Worm (Caenorhabditis elegans) whole organism, young adult: ENCODE results near the gene clec-227.

Experiments used
- C17E4.6 ChIP-seq: fragments of 200-800 bp; sonication (Bioruptor generic); IDR thresholded peaks from 2 replicates; pipeline ENCODE4 v1.3.6; 2022; ENCODE audit warnings: missing genetic modification reagents, missing genetic modification characterization, missing compliant biosample characterization
- F39B2.1 ChIP-seq: fragments of 200-800 bp; sonication (Bioruptor generic); IDR thresholded peaks from 2 replicates; pipeline ENCODE4 v1.3.6; 2022; ENCODE audit warnings: missing genetic modification reagents, missing genetic modification characterization, missing compliant biosample characterization
- F49E8.2 ChIP-seq: sonication (generic microtip); optimal IDR thresholded peaks from 3 replicates; lab custom pipeline; 2017; ENCODE audit warnings: missing genetic modification characterization, mild to moderate bottlenecking, missing compliant biosample characterization, antibody characterized with exemption, moderate library complexity; ENCODE audit not compliant: insufficient read depth
- Y53F4B.3 ChIP-seq: fragments of 200-800 bp; sonication (Bioruptor generic); IDR thresholded peaks from 2 replicates; pipeline ENCODE4 v1.3.6; 2022; ENCODE audit warnings: missing genetic modification reagents, missing genetic modification characterization, missing compliant biosample characterization
- Y79H2A.3 ChIP-seq: fragments of 200-800 bp; sonication (Bioruptor generic); conservative IDR thresholded peaks from 2 replicates; pipeline ENCODE4 v1.3.6; 2022; ENCODE audit warnings: missing genetic modification reagents, missing genetic modification characterization, missing compliant biosample characterization
- Y95B8A.8 ChIP-seq: fragments of 200-800 bp; sonication (Bioruptor generic); IDR thresholded peaks from 2 replicates; pipeline ENCODE4 v1.3.6; 2022; ENCODE audit warnings: missing genetic modification reagents, missing genetic modification characterization, missing compliant biosample characterization
- ZK185.1 ChIP-seq: sonication (generic microtip); optimal IDR thresholded peaks from 2 replicates; lab custom pipeline; 2016; ENCODE audit warnings: mild to moderate bottlenecking, missing genetic modification characterization, missing compliant biosample characterization; ENCODE audit not compliant: poor library complexity, severe bottlenecking
- aptf-3 ChIP-seq: fragments of 200-800 bp; sonication (Bioruptor generic); IDR thresholded peaks from 2 replicates; pipeline ENCODE4 v1.3.6; 2022; ENCODE audit warnings: missing genetic modification characterization, missing compliant biosample characterization
- attf-3 ChIP-seq: fragments of 200-800 bp; sonication (Bioruptor generic); conservative IDR thresholded peaks from 2 replicates; pipeline ENCODE4 v1.3.6; 2022; ENCODE audit warnings: missing genetic modification reagents, missing genetic modification characterization, missing compliant biosample characterization
- attf-6 ChIP-seq: fragments of 200-800 bp; sonication (Bioruptor generic); IDR thresholded peaks from 2 replicates; pipeline ENCODE4 v1.3.6; 2022; ENCODE audit warnings: missing genetic modification reagents, missing genetic modification characterization, missing compliant biosample characterization
- ceh-100 ChIP-seq: fragments of 200-800 bp; sonication (Bioruptor generic); IDR thresholded peaks from 2 replicates; pipeline ENCODE4 v1.3.6; 2022; ENCODE audit warnings: missing genetic modification reagents, missing genetic modification characterization, missing compliant biosample characterization
- dox-1 ChIP-seq: fragments of 200-800 bp; sonication (Bioruptor generic); IDR thresholded peaks from 2 replicates; pipeline ENCODE4 v1.3.6; 2022; ENCODE audit warnings: missing genetic modification reagents, missing genetic modification characterization, missing compliant biosample characterization
- dpff-1 ChIP-seq: sonication (generic microtip); optimal IDR thresholded peaks from 2 replicates; lab custom pipeline; 2017; ENCODE audit warnings: mild to moderate bottlenecking, missing genetic modification characterization, missing compliant biosample characterization
- egl-44 ChIP-seq: fragments of 200-800 bp; sonication (Bioruptor generic); IDR thresholded peaks from 2 replicates; pipeline ENCODE4 v1.3.6; 2022; ENCODE audit warnings: missing genetic modification reagents, missing genetic modification characterization, missing compliant biosample characterization
- egrh-3 ChIP-seq: fragments of 200-800 bp; sonication (Bioruptor generic); IDR thresholded peaks from 2 replicates; pipeline ENCODE4 v1.3.6; 2022; ENCODE audit warnings: missing genetic modification reagents, missing genetic modification characterization, missing compliant biosample characterization
- him-1 ChIP-seq: sonication (generic microtip); optimal IDR thresholded peaks from 2 replicates; lab custom pipeline; 2016; ENCODE audit warnings: missing genotype, missing genetic modification reagents, missing genetic modification characterization, missing compliant biosample characterization
- hrde-1 ChIP-seq: sonication (generic microtip); optimal IDR thresholded peaks from 2 replicates; lab custom pipeline; 2016; ENCODE audit warnings: missing genetic modification characterization, mild to moderate bottlenecking, missing compliant biosample characterization, moderate library complexity, missing genotype, missing genetic modification reagents, borderline replicate concordance
- hsf-1 ChIP-seq: fragments of 200-800 bp; sonication (Bioruptor generic); IDR thresholded peaks from 2 replicates; pipeline ENCODE4 v1.3.6; 2022; ENCODE audit warnings: missing genetic modification reagents, missing genetic modification characterization, missing compliant biosample characterization
- lag-1 ChIP-seq: fragments of 200-800 bp; sonication (Bioruptor generic); IDR thresholded peaks from 2 replicates; pipeline ENCODE4 v1.3.6; 2022; ENCODE audit warnings: missing genetic modification reagents, missing genetic modification characterization, missing compliant biosample characterization
- let-526 ChIP-seq: fragments of 200-800 bp; sonication (Bioruptor generic); IDR thresholded peaks from 2 replicates; pipeline ENCODE4 v1.3.6; 2022; ENCODE audit warnings: missing genetic modification reagents, missing genetic modification characterization, missing compliant biosample characterization
- lir-1 ChIP-seq: fragments of 200-800 bp; sonication (Bioruptor generic); conservative IDR thresholded peaks from 2 replicates; pipeline ENCODE4 v1.3.6; 2022; ENCODE audit warnings: missing genetic modification reagents, missing genetic modification characterization, missing compliant biosample characterization
- madf-10 ChIP-seq: sonication (generic microtip); optimal IDR thresholded peaks from 2 replicates; lab custom pipeline; 2016; ENCODE audit warnings: mild to moderate bottlenecking, missing genetic modification characterization, missing compliant biosample characterization
- madf-6 ChIP-seq: fragments of 200-800 bp; sonication (Bioruptor generic); IDR thresholded peaks from 2 replicates; pipeline ENCODE4 v1.3.6; 2022; ENCODE audit warnings: missing genetic modification reagents, missing genetic modification characterization, missing compliant biosample characterization
- madf-8 ChIP-seq: fragments of 200-800 bp; sonication (Bioruptor generic); conservative IDR thresholded peaks from 2 replicates; pipeline ENCODE4 v1.3.6; 2022; ENCODE audit warnings: missing genetic modification reagents, missing genetic modification characterization, missing compliant biosample characterization
- mcd-1 ChIP-seq: fragments of 200-800 bp; sonication (Bioruptor generic); IDR thresholded peaks from 2 replicates; pipeline ENCODE4 v1.3.6; 2022; ENCODE audit warnings: missing genetic modification reagents, missing genetic modification characterization, missing compliant biosample characterization
- mel-28 ChIP-seq: sonication (generic microtip); optimal IDR thresholded peaks from 2 replicates; lab custom pipeline; 2016; ENCODE audit warnings: borderline replicate concordance, mild to moderate bottlenecking, missing genetic modification characterization, missing compliant biosample characterization
- mes-4 ChIP-seq: sonication (generic microtip); optimal IDR thresholded peaks from 2 replicates; lab custom pipeline; 2016; ENCODE audit warnings: missing genotype, missing genetic modification characterization, missing compliant biosample characterization
- mxl-1 ChIP-seq: sonication (generic microtip); optimal IDR thresholded peaks from 2 replicates; lab custom pipeline; 2016; ENCODE audit warnings: missing genetic modification characterization, missing compliant biosample characterization
- nfya-1 ChIP-seq: sonication (generic microtip); optimal IDR thresholded peaks from 2 replicates; lab custom pipeline; 2017; ENCODE audit warnings: antibody characterized with exemption, missing compliant biosample characterization, missing genetic modification characterization, borderline replicate concordance; ENCODE audit not compliant: insufficient read depth
- nhr-120 ChIP-seq: fragments of 200-800 bp; sonication (Bioruptor generic); IDR thresholded peaks from 2 replicates; pipeline ENCODE4 v1.3.6; 2022; ENCODE audit warnings: missing genetic modification characterization, missing compliant biosample characterization
- nhr-27 ChIP-seq: fragments of 200-800 bp; sonication (Bioruptor generic); optimal IDR thresholded peaks from 2 replicates; lab custom pipeline; 2018; ENCODE audit warnings: mild to moderate bottlenecking, missing genetic modification characterization, moderate library complexity, missing compliant biosample characterization
- nhr-80 ChIP-seq: sonication (generic microtip); optimal IDR thresholded peaks from 2 replicates; lab custom pipeline; 2016; ENCODE audit warnings: missing genetic modification characterization, missing compliant biosample characterization
- nhr-90 ChIP-seq: sonication (generic microtip); optimal IDR thresholded peaks from 2 replicates; lab custom pipeline; 2016; ENCODE audit warnings: missing genotype, mild to moderate bottlenecking, missing genetic modification characterization, missing compliant biosample characterization
- pha-4 ChIP-seq: fragments of 150-350 bp; sonication (generic microtip); optimal IDR thresholded peaks from 2 replicates; lab custom pipeline; 2014; ENCODE audit warnings: missing biosample characterization, missing genetic modification reagents, missing genetic modification characterization
- rpc-1 ChIP-seq, 2 experiments: fragments of 150-350 bp in 1 of 2; sonication (generic microtip) in 1 of 2; optimal IDR thresholded peaks; 2 replicates each; lab custom pipeline; 2014 to 2018; ENCODE audit warnings: missing biosample characterization in 1 of 2, missing genetic modification characterization in 1 of 2, missing genetic modification reagents in 1 of 2, missing genotype in 1 of 2
- snpc-1.1 ChIP-seq: sonication (generic microtip); optimal IDR thresholded peaks from 2 replicates; lab custom pipeline; 2017; ENCODE audit warnings: missing genetic modification characterization, mild to moderate bottlenecking, missing compliant biosample characterization, antibody characterized with exemption, moderate library complexity, missing genotype, missing genetic modification reagents; ENCODE audit not compliant: insufficient read depth
- snpc-3.4 ChIP-seq: sonication (generic microtip); optimal IDR thresholded peaks from 2 replicates; lab custom pipeline; 2017; ENCODE audit warnings: missing genetic modification characterization, mild to moderate bottlenecking, missing compliant biosample characterization, antibody characterized with exemption, moderate library complexity, missing genotype, missing genetic modification reagents
- sptf-2 ChIP-seq: fragments of 200-800 bp; sonication (Bioruptor generic); optimal IDR thresholded peaks from 2 replicates; lab custom pipeline; 2018; ENCODE audit warnings: mild to moderate bottlenecking, missing genetic modification characterization, missing compliant biosample characterization
- tbp1 ChIP-seq: fragments of 200-800 bp; sonication (Bioruptor generic); optimal IDR thresholded peaks from 2 replicates; lab custom pipeline; 2018; ENCODE audit warnings: mild to moderate bottlenecking, missing genetic modification characterization, missing compliant biosample characterization
- unc-62 ChIP-seq: fragments of 150-350 bp; optimal IDR thresholded peaks from 2 replicates; lab custom pipeline; 2014; ENCODE audit warnings: missing biosample characterization, missing genetic modification reagents, missing genetic modification characterization
- xnd-1 ChIP-seq: sonication (generic microtip); optimal IDR thresholded peaks from 2 replicates; lab custom pipeline; 2016; ENCODE audit warnings: missing genotype, missing genetic modification reagents, missing genetic modification characterization, missing compliant biosample characterization
- ztf-26 ChIP-seq: sonication (generic microtip); optimal IDR thresholded peaks from 2 replicates; lab custom pipeline; 2017; ENCODE audit warnings: missing genetic modification characterization, missing compliant biosample characterization
- ztf-3 ChIP-seq: fragments of 200-800 bp; sonication (Bioruptor generic); optimal IDR thresholded peaks from 2 replicates; lab custom pipeline; 2018; ENCODE audit warnings: mild to moderate bottlenecking, missing genetic modification characterization, missing compliant biosample characterization

The clec-227 gene

ce11 chrV:14423268-14423667 is 49.1 kb upstream of the clec-227 start, which contains the start of gene rpoa-12 (continued):
- no peak for TF ChIP-seq madf-6 (GFP tag; lab: Robert Waterston, UW)
- TF ChIP-seq ztf-26 (tag; lab: Kevin White, UChicago), result no peak
- TF ChIP-seq ZK185.1 (tag; lab: Kevin White, UChicago), result no peak
- TF ChIP-seq nhr-90 (tag; lab: Kevin White, UChicago), result no peak
- no peak for TF ChIP-seq egrh-3 (GFP tag; lab: Robert Waterston, UW)
- TF ChIP-seq let-526, result no peak
- no peak for TF ChIP-seq Y79H2A.3
- no peak for TF ChIP-seq mes-4
- no peak for TF ChIP-seq nhr-27
- TF ChIP-seq F39B2.1 (GFP tag; lab: Robert Waterston, UW), result no peak
- TF ChIP-seq tbp1 (GFP tag; lab: Kevin White, UChicago), result no peak
- TF ChIP-seq attf-3 (GFP tag; lab: Robert Waterston, UW), result no peak
- no peak for TF ChIP-seq hrde-1 (tag; lab: Kevin White, UChicago)
- TF ChIP-seq lag-1 (GFP tag; lab: Robert Waterston, UW), result no peak
- TF ChIP-seq dpff-1 (tag; lab: Kevin White, UChicago), result no peak
- no peak for TF ChIP-seq nfya-1 (tag; lab: Kevin White, UChicago)
- 0 out of 2 replicates have a peak, but pooled peaks have one; percentile 10 for TF ChIP-seq attf-6 (GFP tag; lab: Robert Waterston, UW)
- TF ChIP-seq C17E4.6 (GFP tag; lab: Robert Waterston, UW), result no peak
- no peak for TF ChIP-seq mxl-1 (tag; lab: Kevin White, UChicago)
- TF ChIP-seq snpc-1.1, result no peak
- TF ChIP-seq dox-1 (GFP tag; lab: Robert Waterston, UW), result no peak
- no peak for TF ChIP-seq Y53F4B.3
- TF ChIP-seq Y95B8A.8 (GFP tag; lab: Robert Waterston, UW), result no peak
- TF ChIP-seq him-1 (tag; lab: Kevin White, UChicago), result no peak
- TF ChIP-seq mel-28 (tag; lab: Kevin White, UChicago), result no peak
- TF ChIP-seq madf-8 (GFP tag; lab: Robert Waterston, UW), result no peak
- TF ChIP-seq hsf-1 (GFP tag; lab: Robert Waterston, UW), result 0 out of 2 replicates have a peak, but pooled peaks have one; percentile 38
- no peak for TF ChIP-seq rpc-1 (optimal IDR thresholded peaks at IDR 0.05; lab: Kevin White, UChicago)
- no peak for TF ChIP-seq rpc-1 (tag; optimal IDR thresholded peaks at IDR 0.05; lab: Kevin White, UChicago)
- no peak for TF ChIP-seq nhr-120 (GFP tag; lab: Robert Waterston, UW)
- no peak for TF ChIP-seq ztf-3 (GFP tag; lab: Kevin White, UChicago)
- TF ChIP-seq xnd-1, result no peak
- no peak for TF ChIP-seq aptf-3 (GFP tag; lab: Robert Waterston, UW)
- TF ChIP-seq unc-62 (GFP tag; lab: Kevin White, UChicago), result no peak
- no peak for TF ChIP-seq lir-1 (GFP tag; lab: Robert Waterston, UW)
- peak; percentile 88 for TF ChIP-seq ceh-100 (GFP tag; lab: Robert Waterston, UW)

DNA sequence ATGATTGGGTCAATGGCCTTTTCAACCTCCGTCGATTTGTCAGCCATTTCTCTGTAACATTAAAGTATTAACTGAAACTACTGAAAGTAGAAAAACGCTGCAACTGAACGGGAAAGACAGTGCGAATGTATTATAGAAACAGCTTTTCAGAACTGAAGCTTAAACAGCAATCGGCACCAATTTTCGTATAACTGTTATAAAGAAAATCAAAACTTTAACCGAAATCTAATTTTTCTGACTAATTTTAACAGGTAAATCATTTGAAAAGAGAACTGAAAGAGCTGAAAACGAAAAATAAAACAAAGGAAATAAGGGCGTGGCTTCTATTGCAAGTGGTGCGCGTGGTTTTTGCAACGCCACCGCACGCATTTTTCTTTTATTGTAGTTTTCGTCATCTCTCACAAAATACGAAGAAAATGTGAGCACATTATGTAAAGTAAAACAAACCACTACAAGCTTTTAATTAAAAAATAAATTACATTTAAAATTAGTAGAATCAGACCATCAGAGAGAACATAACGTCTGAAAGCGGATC is 47.3 kb upstream of the clec-227 start, which contains the start of gene rrsr-1:
Gene rrsr-1, minus strand, starts transcription at position 51 of the 535 bp plus-strand sequence.
- TF ChIP-seq madf-6 (GFP tag; lab: Robert Waterston, UW) (peak; percentile 31; the same call in 1 of the 2 replicates), F49E8.2 (tag; lab: Kevin White, UChicago) (no peak), sptf-2 (GFP tag; lab: Kevin White, UChicago) (no peak), rpc-1 (optimal IDR thresholded peaks at IDR 0.05; lab: Kevin White, UChicago) (peak; percentile 11), rpc-1 (tag; optimal IDR thresholded peaks at IDR 0.05; lab: Kevin White, UChicago) (no peak), nhr-80 (tag; lab: Kevin White, UChicago) (no peak), egl-44 (GFP tag; lab: Robert Waterston, UW) (no peak), ceh-100 (GFP tag; lab: Robert Waterston, UW) (peak; percentile 78), snpc-3.4 (peak; percentile 14), pha-4 (tag; lab: Kevin White, UChicago) (no peak), mcd-1 (GFP tag; lab: Robert Waterston, UW) (0 out of 2 replicates have a peak, but pooled peaks have one; percentile 20), madf-10 (tag; lab: Kevin White, UChicago) (no peak)
